Worm (Caenorhabditis elegans): ENCODE measurements around the gene hyl-1.

Gene hyl-1

ce11 chrIV:8587057-8587456, 48.1 kb downstream of the hyl-1 start (continued):
- no peak for TF ChIP-seq R02D3.7 (tag; optimal IDR thresholded peaks at IDR 0.05)
- no peak for TF ChIP-seq nhr-10 (tag; optimal IDR thresholded peaks at IDR 0.05)
- TF ChIP-seq aly-2 (tag; optimal IDR thresholded peaks at IDR 0.05): no peak
- no peak for TF ChIP-seq lin-11 (tag; optimal IDR thresholded peaks at IDR 0.05)
- TF ChIP-seq lsy-2 (tag; optimal IDR thresholded peaks at IDR 0.05): peak; percentile 20 to 71
- TF ChIP-seq zag-1 (tag; optimal IDR thresholded peaks at IDR 0.05): peak; percentile 70
- TF ChIP-seq ztf-4 (tag; optimal IDR thresholded peaks at IDR 0.05): peak; percentile 35
- TF ChIP-seq F13H6.1 (tag; optimal IDR thresholded peaks at IDR 0.05): peak; percentile 95

ce11 chrIV:8587605-8588004, 48.7 kb downstream of the hyl-1 start:
- TF ChIP-seq C34F6.9 (tag; optimal IDR thresholded peaks at IDR 0.05) (peak; percentile 29), gmeb-1 (tag; optimal IDR thresholded peaks at IDR 0.05) (no peak), unc-62 (GFP tag; optimal IDR thresholded peaks at IDR 0.05) (no peak), fos-1 (tag; optimal IDR thresholded peaks at IDR 0.05) (no peak), crh-2 (tag; optimal IDR thresholded peaks at IDR 0.05) (peak; percentile 45), lin-11 (tag; optimal IDR thresholded peaks at IDR 0.05) (no peak), alr-1 (tag; optimal IDR thresholded peaks at IDR 0.05) (no peak), Y55F3AM.14 (GFP tag; optimal IDR thresholded peaks at IDR 0.05) (no peak), nhr-129 (tag; optimal IDR thresholded peaks at IDR 0.05) (no peak), mbf-1 (tag; optimal IDR thresholded peaks at IDR 0.05) (no peak), ama-1 (optimal IDR thresholded peaks at IDR 0.05) (no peak), sma-9 (GFP tag; optimal IDR thresholded peaks at IDR 0.05) (peak; percentile 16), sma-9 (tag; optimal IDR thresholded peaks at IDR 0.05) (no peak)
